Fruit fly (Drosophila melanogaster) whole organism, wandering third instar larva: ENCODE data around the gene Surf1.

Experiments
- Abd-B ChIP-seq: fragments of >200 bp; optimal IDR thresholded peaks from 2 replicates; lab custom pipeline; 2017; ENCODE audit warnings: missing biosample characterization, missing genetic modification characterization
- CG32264 ChIP-seq: fragments of 200-800 bp; sonication (Bioruptor generic); optimal IDR thresholded peaks from 2 replicates; lab custom pipeline; 2016; ENCODE audit warnings: missing biosample characterization, missing genetic modification characterization
- CG9705 ChIP-seq: fragments of 200-800 bp; sonication (Bioruptor generic); optimal IDR thresholded peaks from 2 replicates; lab custom pipeline; 2018; ENCODE audit warnings: missing biosample characterization, mild to moderate bottlenecking, missing genetic modification characterization
- CrebA ChIP-seq: fragments of 200-800 bp; sonication (Bioruptor generic); optimal IDR thresholded peaks from 2 replicates; lab custom pipeline; 2016; ENCODE audit warnings: missing biosample characterization, mild to moderate bottlenecking, missing genetic modification characterization, borderline replicate concordance
- Dfd ChIP-seq: fragments of >200 bp; optimal IDR thresholded peaks from 2 replicates; lab custom pipeline; 2017; ENCODE audit warnings: missing biosample characterization, missing genetic modification characterization
- Dif ChIP-seq: fragments of 200-275, 200-300 bp; sonication (Bioruptor generic); optimal IDR thresholded peaks from 2 replicates; lab custom pipeline; 2018; ENCODE audit warnings: missing biosample characterization, missing genetic modification characterization; ENCODE audit not compliant: partially characterized antibody
- GATAd ChIP-seq: sonication (Bioruptor generic); optimal IDR thresholded peaks from 2 replicates; lab custom pipeline; 2016; ENCODE audit warnings: missing biosample characterization, missing genetic modification characterization
- HLH106 ChIP-seq: fragments of 200-800 bp; optimal IDR thresholded peaks from 3 replicates; lab custom pipeline; 2019; ENCODE audit warnings: missing biosample characterization, mild to moderate bottlenecking, missing genetic modification characterization, moderate library complexity
- Hnf4 ChIP-seq: fragments of 200-800 bp; sonication (Bioruptor generic); optimal IDR thresholded peaks from 2 replicates; lab custom pipeline; 2016; ENCODE audit warnings: missing biosample characterization, mild to moderate bottlenecking, missing genetic modification characterization
- Hr78 ChIP-seq: fragments of >200 bp; optimal IDR thresholded peaks from 2 replicates; lab custom pipeline; 2017; ENCODE audit warnings: missing biosample characterization, missing genetic modification characterization
- Hr83 ChIP-seq: fragments of 200-300 bp; sonication (Bioruptor generic); optimal IDR thresholded peaks from 2 replicates; lab custom pipeline; 2016; ENCODE audit warnings: missing biosample characterization, mild to moderate bottlenecking, missing genetic modification characterization, moderate library complexity; ENCODE audit not compliant: poor library complexity, severe bottlenecking
- Jra ChIP-seq: sonication (Bioruptor generic); optimal IDR thresholded peaks from 2 replicates; lab custom pipeline; 2016; ENCODE audit warnings: missing biosample characterization, missing genetic modification characterization
- Mio ChIP-seq: sonication (Bioruptor generic); optimal IDR thresholded peaks from 2 replicates; lab custom pipeline; 2016; ENCODE audit warnings: missing biosample characterization, missing genetic modification characterization
- Myc ChIP-seq: fragments of >200 bp; optimal IDR thresholded peaks from 2 replicates; lab custom pipeline; 2017
- N ChIP-seq: fragments of >200 bp; optimal IDR thresholded peaks from 2 replicates; lab custom pipeline; 2018; ENCODE audit warnings: missing biosample characterization, missing external identifiers, missing genetic modification characterization
- OdsH ChIP-seq: fragments of 200-800 bp; sonication (Bioruptor generic); optimal IDR thresholded peaks from 2 replicates; lab custom pipeline; 2016; ENCODE audit warnings: missing biosample characterization, mild to moderate bottlenecking, missing genetic modification characterization
- Rel ChIP-seq, 2 experiments: fragments of 200-800 bp; sonication (Bioruptor generic) in 1 of 2; optimal IDR thresholded peaks; 2 replicates in 1 of 2; 3 replicates in 1 of 2; lab custom pipeline; 2016 to 2019; ENCODE audit warnings: mild to moderate bottlenecking in 2 of 2, missing biosample characterization in 2 of 2, missing genetic modification characterization in 2 of 2, moderate library complexity in 1 of 2
- Sp1 ChIP-seq: fragments of 200-800 bp; sonication (Bioruptor generic); optimal IDR thresholded peaks from 3 replicates; lab custom pipeline; 2019; ENCODE audit warnings: missing biosample characterization, mild to moderate bottlenecking, missing genetic modification characterization, moderate library complexity
- Vsx2 ChIP-seq: fragments of 200-300, 225-300 bp; sonication (Bioruptor generic); optimal IDR thresholded peaks from 2 replicates; lab custom pipeline; 2018; ENCODE audit warnings: missing biosample characterization, missing genetic modification characterization; ENCODE audit not compliant: partially characterized antibody
- br ChIP-seq: fragments of 200-800 bp; sonication (Bioruptor generic); optimal IDR thresholded peaks from 2 replicates; lab custom pipeline; 2016; ENCODE audit warnings: missing biosample characterization, missing genetic modification characterization
- brk ChIP-seq: fragments of 200-800 bp; sonication (Bioruptor generic); optimal IDR thresholded peaks from 2 replicates; lab custom pipeline; 2016; ENCODE audit warnings: missing biosample characterization, mild to moderate bottlenecking, missing genetic modification characterization
- dl ChIP-seq, 2 experiments: fragments of 175-275, 200-275 bp in 1 of 2; fragments of 200-275 bp in 1 of 2; sonication (Bioruptor generic); optimal IDR thresholded peaks; lab custom pipeline; 2018; ENCODE audit warnings: mild to moderate bottlenecking in 2 of 2, missing biosample characterization in 2 of 2, missing genetic modification characterization in 2 of 2, moderate library complexity in 2 of 2; ENCODE audit not compliant: partially characterized antibody in 2 of 2, insufficient read depth in 1 of 2
- dmrt93B ChIP-seq: fragments of 200-800 bp; sonication (Bioruptor generic); optimal IDR thresholded peaks from 2 replicates; lab custom pipeline; 2018; ENCODE audit warnings: missing biosample characterization, mild to moderate bottlenecking, missing genetic modification characterization
- dsf ChIP-seq: sonication (Bioruptor generic); optimal IDR thresholded peaks from 2 replicates; lab custom pipeline; 2016; ENCODE audit warnings: missing biosample characterization, missing genetic modification characterization, borderline replicate concordance
- ey ChIP-seq: fragments of 200-800 bp; sonication (Bioruptor generic); optimal IDR thresholded peaks from 2 replicates; lab custom pipeline; 2016; ENCODE audit warnings: missing biosample characterization, missing genetic modification characterization
- foxo ChIP-seq, 2 experiments: fragments of 200-800 bp; sonication (Bioruptor generic); optimal IDR thresholded peaks; 2 replicates in 1 of 2; 3 replicates in 1 of 2; lab custom pipeline; 2016 to 2017; ENCODE audit warnings: missing biosample characterization in 2 of 2, missing genetic modification characterization in 2 of 2
- fru ChIP-seq: fragments of 200-800 bp; sonication (Bioruptor generic); optimal IDR thresholded peaks from 3 replicates; lab custom pipeline; 2016; ENCODE audit warnings: missing biosample characterization, mild to moderate bottlenecking, missing genetic modification characterization
- h ChIP-seq: fragments of 200-800 bp; sonication (Bioruptor generic); optimal IDR thresholded peaks from 3 replicates; lab custom pipeline; 2016; ENCODE audit warnings: missing biosample characterization, mild to moderate bottlenecking, missing genetic modification characterization
- lola ChIP-seq: fragments of >200 bp; optimal IDR thresholded peaks from 2 replicates; lab custom pipeline; 2017; ENCODE audit warnings: missing biosample characterization, missing genetic modification characterization
- pan ChIP-seq: fragments of >200 bp; optimal IDR thresholded peaks from 2 replicates; lab custom pipeline; 2017
- psq ChIP-seq: fragments of 200-800 bp; sonication (Bioruptor generic); optimal IDR thresholded peaks from 3 replicates; lab custom pipeline; 2017; ENCODE audit warnings: missing biosample characterization, mild to moderate bottlenecking, missing genetic modification characterization, moderate library complexity
- rgr ChIP-seq: fragments of 200-800 bp; sonication (Bioruptor generic); optimal IDR thresholded peaks from 3 replicates; lab custom pipeline; 2016; ENCODE audit warnings: missing biosample characterization, mild to moderate bottlenecking, missing genetic modification characterization
- sage ChIP-seq: fragments of 200-800 bp; sonication (Bioruptor generic); optimal IDR thresholded peaks from 2 replicates; lab custom pipeline; 2016; ENCODE audit warnings: missing biosample characterization, mild to moderate bottlenecking, missing genetic modification characterization
- sv ChIP-seq: fragments of 200-800 bp; sonication (Bioruptor generic); optimal IDR thresholded peaks from 3 replicates; lab custom pipeline; 2016; ENCODE audit warnings: missing biosample characterization, missing genetic modification characterization
- tai ChIP-seq: sonication (Bioruptor generic); optimal IDR thresholded peaks from 2 replicates; lab custom pipeline; 2016; ENCODE audit warnings: missing biosample characterization, missing genetic modification characterization
- usp ChIP-seq: fragments of >200 bp; optimal IDR thresholded peaks from 2 replicates; lab custom pipeline; 2017; ENCODE audit warnings: missing biosample characterization, missing genetic modification characterization
- woc ChIP-seq: sonication (Bioruptor generic); optimal IDR thresholded peaks from 2 replicates; lab custom pipeline; 2016; ENCODE audit warnings: missing biosample characterization, mild to moderate bottlenecking, missing genetic modification characterization

Surf1 gene

dm6 chr3L:6990288-6990687, 32.1 kb downstream of the Surf1 start, which contains the start of gene bin:
bin (plus strand) TSS chr3L:6990622.
- TF ChIP-seq woc (GFP tag; lab: Kevin White, UChicago) (no peak), Hr78 (no peak), foxo (GFP tag; optimal IDR thresholded peaks at IDR 0.05; lab: Kevin White, UChicago) (no peak), Abd-B (GFP tag; lab: Kevin White, UChicago) (no peak), rgr (GFP tag; lab: Kevin White, UChicago) (no peak)
- TF ChIP-seq, all 38 proteins: peak for 0

- TF ChIP-seq Abd-B (GFP tag; lab: Kevin White, UChicago), result no peak
- TF ChIP-seq sv (GFP tag; lab: Kevin White, UChicago), result no peak
- no peak for TF ChIP-seq Vsx2
- no peak for TF ChIP-seq Rel (GFP tag; optimal IDR thresholded peaks at IDR 0.05; lab: Kevin White, UChicago)
- TF ChIP-seq Rel (tag; optimal IDR thresholded peaks at IDR 0.05; lab: Kevin White, UChicago), result no peak
- TF ChIP-seq CrebA (GFP tag; lab: Kevin White, UChicago), result no peak
- TF ChIP-seq OdsH (GFP tag; lab: Kevin White, UChicago), result no peak
- no peak for TF ChIP-seq lola (GFP tag; lab: Kevin White, UChicago)
- TF ChIP-seq CG32264, result no peak
- no peak for TF ChIP-seq CG9705 (GFP tag; lab: Kevin White, UChicago)
- no peak for TF ChIP-seq Hr78
Measured at dm6 chr3L:6993350-6993749, 35.2 kb downstream of the Surf1 start.

dm6 chr3L:6994464-6995363, 36.6 kb downstream of the Surf1 start:
- TF ChIP-seq Myc, result peak; percentile 70
- TF ChIP-seq, all 38 proteins: peak for 1; not testable (repeated sequence) for 37

- TF ChIP-seq usp (no peak), Myc (peak; percentile 44)
Measured at dm6 chr3L:6995364-6995749, 37.2 kb downstream of the Surf1 start.

- TF ChIP-seq dmrt93B (GFP tag; lab: Kevin White, UChicago) (no peak), rgr (GFP tag; lab: Kevin White, UChicago) (peak; percentile 28), Dif (no peak), N (no peak), Mio (GFP tag; lab: Kevin White, UChicago) (no peak), HLH106 (tag; lab: Kevin White, UChicago) (peak; percentile 31), Hnf4 (GFP tag; lab: Kevin White, UChicago) (no peak), CG9705 (GFP tag; lab: Kevin White, UChicago) (no peak), Dfd (GFP tag; lab: Kevin White, UChicago) (no peak), woc (GFP tag; lab: Kevin White, UChicago) (no peak), Hr83 (GFP tag; lab: Kevin White, UChicago) (no peak), lola (GFP tag; lab: Kevin White, UChicago) (no peak), fru (GFP tag; lab: Kevin White, UChicago) (peak; percentile 16), tai (no peak), CrebA (GFP tag; lab: Kevin White, UChicago) (no peak), OdsH (GFP tag; lab: Kevin White, UChicago) (peak; percentile 22), pan (lab: Kevin White, UChicago) (no peak), Rel (GFP tag; optimal IDR thresholded peaks at IDR 0.05; lab: Kevin White, UChicago) (no peak), Rel (tag; optimal IDR thresholded peaks at IDR 0.05; lab: Kevin White, UChicago) (no peak), Jra (no peak), psq (peak; percentile 0), h (GFP tag; lab: Kevin White, UChicago) (peak; percentile 26), Abd-B (GFP tag; lab: Kevin White, UChicago) (no peak), br (peak; percentile 9), GATAd (GFP tag; lab: Kevin White, UChicago) (no peak), brk (no peak), ey (GFP tag; lab: Kevin White, UChicago) (peak; percentile 13), sage (GFP tag; lab: Kevin White, UChicago) (no peak), dl (GFP tag; optimal IDR thresholded peaks at IDR 0.05; lab: Kevin White, UChicago; ENCODE audit: insufficient read depth in 1 of 2, partially characterized antibody in 2 of 2) (no peak), Sp1 (GFP tag; lab: Kevin White, UChicago) (peak; percentile 7), Myc (no peak), foxo (GFP tag; optimal IDR thresholded peaks at IDR 0.05; lab: Kevin White, UChicago) (peak in 1 of 2 experiments; percentile 29), sv (GFP tag; lab: Kevin White, UChicago) (no peak), dsf (GFP tag; lab: Kevin White, UChicago) (no peak)
- TF ChIP-seq, all 38 proteins: peak for 10
Measured at dm6 chr3L:6996907-6997306, 38.8 kb downstream of the Surf1 start.
